Fruit fly (Drosophila melanogaster) whole organism, prepupa: ENCODE data around the gene CG17197.

ENCODE experiments used
- CG1621 ChIP-seq: fragments of 200-800 bp; sonication (Bioruptor generic); optimal IDR thresholded peaks from 3 replicates; lab custom pipeline; 2018; ENCODE audit warnings: missing biosample characterization, mild to moderate bottlenecking, missing genetic modification characterization
- Gug ChIP-seq: fragments of 200-800 bp; sonication (Bioruptor generic); IDR thresholded peaks from 2 replicates; pipeline ENCODE4 v1.3.6; 2022; ENCODE audit warnings: missing biosample characterization, missing genetic modification characterization
- fd85E ChIP-seq: fragments of 200-800 bp; sonication (Bioruptor generic); optimal IDR thresholded peaks from 3 replicates; lab custom pipeline; 2016; ENCODE audit warnings: missing biosample characterization, missing genetic modification characterization

- TF ChIP-seq fd85E (GFP tag; lab: Kevin White, UChicago) (no peak), Gug (no peak), CG1621 (no peak)
Measured at dm6 chr3R:25790371-25790770, 15.2 kb upstream of the CG17197 start, which contains the start of gene CG31093.
